Worm (Caenorhabditis elegans): Measurements from ENCODE around the gene best-14.

- no peak for TF ChIP-seq F13C5.2 (tag; optimal IDR thresholded peaks at IDR 0.05)
- TF ChIP-seq ama-1 (optimal IDR thresholded peaks at IDR 0.05) = no peak
- no peak for TF ChIP-seq pes-1 (GFP tag; IDR thresholded peaks at IDR 0.05)
Observed at ce11 chrV:10561632-10562031, 3.9 kb downstream of the best-14 start.

Data from whole organism, early embryonic.